Fruit fly (Drosophila melanogaster) whole organism, embryonic: ENCODE measurements around the gene Mon1.

ENCODE experiments used
- BEAF-32 ChIP-seq: fragments of 200-800 bp; sonication (Bioruptor generic); optimal IDR thresholded peaks from 3 replicates; lab custom pipeline; 2017; ENCODE audit warnings: missing biosample characterization, missing genetic modification characterization, mild to moderate bottlenecking, moderate library complexity, missing genetic modification reagents
- Bgb ChIP-seq: fragments of 200-800 bp; sonication (Bioruptor generic); IDR thresholded peaks from 2 replicates; pipeline ENCODE4 v1.3.6; 2022; ENCODE audit warnings: missing biosample characterization, missing genetic modification characterization; ENCODE audit not compliant: partially characterized antibody
- Bteb2 ChIP-seq: fragments of 200-800 bp; sonication (Bioruptor generic); optimal IDR thresholded peaks from 2 replicates; lab custom pipeline; 2016; ENCODE audit warnings: missing biosample characterization, missing genetic modification characterization
- CG10267 ChIP-seq: fragments of 200-800 bp; sonication (Bioruptor generic); optimal IDR thresholded peaks from 2 replicates; lab custom pipeline; 2018; ENCODE audit warnings: missing biosample characterization, mild to moderate bottlenecking, missing genetic modification characterization, moderate library complexity
- CG11695 ChIP-seq: fragments of 200-800 bp; sonication (Bioruptor generic); IDR thresholded peaks from 3 replicates; pipeline ENCODE4 v1.3.6; 2022; ENCODE audit warnings: missing biosample characterization, missing genetic modification characterization
- CG12104 ChIP-seq: fragments of 200-800 bp; sonication (Bioruptor generic); optimal IDR thresholded peaks from 3 replicates; lab custom pipeline; 2016; ENCODE audit warnings: missing biosample characterization, missing genetic modification characterization
- CG12155 ChIP-seq: fragments of 200-800 bp; sonication (Bioruptor generic); optimal IDR thresholded peaks from 3 replicates; lab custom pipeline; 2016; ENCODE audit warnings: missing biosample characterization, missing genetic modification characterization
- CG12659 ChIP-seq: fragments of 200-800 bp; sonication (Bioruptor generic); optimal IDR thresholded peaks from 3 replicates; lab custom pipeline; 2017; ENCODE audit warnings: mild to moderate bottlenecking, missing biosample characterization, missing genetic modification reagents, missing genetic modification characterization
- CG13296 ChIP-seq: fragments of 200-800 bp; sonication (Bioruptor generic); optimal IDR thresholded peaks from 3 replicates; lab custom pipeline; 2018; ENCODE audit warnings: missing biosample characterization, mild to moderate bottlenecking, missing genetic modification characterization
- CG14710 ChIP-seq: fragments of 200-800 bp; sonication (Bioruptor generic); optimal IDR thresholded peaks from 3 replicates; lab custom pipeline; 2019; ENCODE audit warnings: missing biosample characterization, mild to moderate bottlenecking, missing genetic modification characterization, moderate library complexity
- CG14860 ChIP-seq: fragments of 200-800 bp; sonication (Bioruptor generic); IDR thresholded peaks from 3 replicates; pipeline ENCODE4 v1.3.6; 2022; ENCODE audit warnings: missing biosample characterization, missing genetic modification characterization; ENCODE audit not compliant: partially characterized antibody
- CG16813 ChIP-seq: fragments of 200-800 bp; sonication (Bioruptor generic); IDR thresholded peaks from 3 replicates; pipeline ENCODE4 v1.3.6; 2022; ENCODE audit warnings: missing biosample characterization, missing genetic modification characterization; ENCODE audit not compliant: partially characterized antibody
- CG17829 ChIP-seq: fragments of 200-800 bp; optimal IDR thresholded peaks from 2 replicates; lab custom pipeline; 2019; ENCODE audit warnings: missing biosample characterization, mild to moderate bottlenecking, missing genetic modification characterization, moderate library complexity
- CG2129 ChIP-seq: fragments of 200-800 bp; sonication (Bioruptor generic); IDR thresholded peaks from 2 replicates; pipeline ENCODE4 v1.3.6; 2022; ENCODE audit warnings: missing biosample characterization, missing genetic modification characterization; ENCODE audit not compliant: partially characterized antibody
- CG2875 ChIP-seq: fragments of 200-800 bp; sonication (Bioruptor generic); optimal IDR thresholded peaks from 2 replicates; lab custom pipeline; 2017; ENCODE audit warnings: missing biosample characterization, mild to moderate bottlenecking, missing genetic modification characterization, missing genetic modification reagents
- CG31365 ChIP-seq: fragments of 200-800 bp; sonication (Bioruptor generic); optimal IDR thresholded peaks from 2 replicates; lab custom pipeline; 2018; ENCODE audit warnings: missing biosample characterization, mild to moderate bottlenecking, missing genetic modification characterization
- CG32532 ChIP-seq: fragments of 200-800 bp; sonication (Bioruptor generic); IDR thresholded peaks from 2 replicates; pipeline ENCODE4 v1.3.6; 2022; ENCODE audit warnings: missing biosample characterization, missing genetic modification characterization
- CG34224 ChIP-seq: fragments of 200-800 bp; sonication (Bioruptor generic); IDR thresholded peaks from 3 replicates; pipeline ENCODE4 v1.3.6; 2022; ENCODE audit warnings: missing biosample characterization, missing genetic modification characterization; ENCODE audit not compliant: partially characterized antibody
- CG43689 ChIP-seq: fragments of 200-800 bp; sonication (Bioruptor generic); IDR thresholded peaks from 2 replicates; pipeline ENCODE4 v1.3.6; 2022; ENCODE audit warnings: missing biosample characterization, missing genetic modification characterization
- CG7963 ChIP-seq: fragments of 200-800 bp; sonication (Bioruptor generic); IDR thresholded peaks from 3 replicates; pipeline ENCODE4 v1.3.6; 2022; ENCODE audit warnings: missing biosample characterization, missing genetic modification characterization; ENCODE audit not compliant: partially characterized antibody
- CG7987 ChIP-seq: fragments of 200-800 bp; sonication (Bioruptor generic); optimal IDR thresholded peaks from 2 replicates; lab custom pipeline; 2018; ENCODE audit warnings: missing biosample characterization, mild to moderate bottlenecking, missing genetic modification characterization, moderate library complexity
- CG9797 ChIP-seq: fragments of 200-800 bp; sonication (Bioruptor generic); optimal IDR thresholded peaks from 3 replicates; lab custom pipeline; 2018; ENCODE audit warnings: missing biosample characterization, mild to moderate bottlenecking, missing genetic modification characterization
- CkIIα-i1 ChIP-seq: fragments of 200-800 bp; sonication (Bioruptor generic); IDR thresholded peaks from 2 replicates; pipeline ENCODE4 v1.3.6; 2022; ENCODE audit warnings: missing biosample characterization, missing genetic modification characterization
- Dfd ChIP-seq, 2 experiments: fragments of >200 bp; optimal IDR thresholded peaks; 2 replicates each; lab custom pipeline; 2017; ENCODE audit warnings: missing biosample characterization in 2 of 2, missing genetic modification characterization in 2 of 2
- Fer1 ChIP-seq: fragments of 200-800 bp; sonication (Bioruptor generic); optimal IDR thresholded peaks from 2 replicates; lab custom pipeline; 2017; ENCODE audit warnings: missing biosample characterization, mild to moderate bottlenecking, missing genetic modification characterization
- Gsc ChIP-seq: fragments of 200-800 bp; sonication (Bioruptor generic); IDR thresholded peaks from 2 replicates; pipeline ENCODE4 v1.3.6; 2022; ENCODE audit warnings: missing biosample characterization, missing genetic modification characterization
- HHEX ChIP-seq: fragments of 200-800 bp; sonication (Bioruptor generic); optimal IDR thresholded peaks from 3 replicates; lab custom pipeline; 2017; ENCODE audit warnings: missing biosample characterization, mild to moderate bottlenecking, missing genetic modification characterization, missing genetic modification reagents
- HLH4C ChIP-seq: fragments of 200-800 bp; sonication (Bioruptor generic); IDR thresholded peaks from 3 replicates; pipeline ENCODE4 v1.3.6; 2022; ENCODE audit warnings: missing biosample characterization, missing genetic modification characterization; ENCODE audit not compliant: partially characterized antibody
- Hand ChIP-seq: fragments of 200-800 bp; sonication (Bioruptor generic); optimal IDR thresholded peaks from 2 replicates; lab custom pipeline; 2017; ENCODE audit warnings: mild to moderate bottlenecking, missing biosample characterization, missing genetic modification reagents, missing genetic modification characterization
- Med ChIP-seq: fragments of 200-800 bp; sonication (Bioruptor generic); peaks from one replicate; lab custom pipeline; 2016; ENCODE audit warnings: missing biosample characterization, missing genetic modification characterization, mild to moderate bottlenecking, inconsistent platforms, moderate library complexity
- PHDP ChIP-seq: fragments of 200-800 bp; sonication (Bioruptor generic); optimal IDR thresholded peaks from 3 replicates; lab custom pipeline; 2018; ENCODE audit warnings: missing biosample characterization, mild to moderate bottlenecking, missing genetic modification characterization, moderate library complexity
- ase ChIP-seq: fragments of 200-800 bp; sonication (Bioruptor generic); IDR thresholded peaks from 3 replicates; pipeline ENCODE4 v1.3.6; 2022; ENCODE audit warnings: missing biosample characterization, missing genetic modification characterization
- bbx ChIP-seq: fragments of 200-800 bp; sonication (Bioruptor generic); IDR thresholded peaks from 2 replicates; pipeline ENCODE4 v1.3.6; 2022; ENCODE audit warnings: missing biosample characterization, missing genetic modification characterization; ENCODE audit not compliant: partially characterized antibody
- chinmo ChIP-seq: fragments of 200-800 bp; sonication (Bioruptor generic); IDR thresholded peaks from 4 replicates; pipeline ENCODE4 v1.3.6; 2022; ENCODE audit warnings: missing biosample characterization, missing genetic modification characterization; ENCODE audit not compliant: partially characterized antibody
- crc ChIP-seq: fragments of 200-800 bp; sonication (Bioruptor generic); optimal IDR thresholded peaks from 2 replicates; lab custom pipeline; 2016; ENCODE audit warnings: missing biosample characterization, missing genetic modification characterization
- fd102C ChIP-seq: fragments of 200-800 bp; sonication (Bioruptor generic); optimal IDR thresholded peaks from 2 replicates; lab custom pipeline; 2018; ENCODE audit warnings: missing biosample characterization, mild to moderate bottlenecking, missing genetic modification characterization, moderate library complexity
- gcm ChIP-seq: fragments of 200-800 bp; sonication (Bioruptor generic); optimal IDR thresholded peaks from 2 replicates; lab custom pipeline; 2019; ENCODE audit warnings: missing biosample characterization, mild to moderate bottlenecking, missing genetic modification characterization, moderate library complexity
- inv ChIP-seq: fragments of 200-800 bp; sonication (Bioruptor generic); IDR thresholded peaks from 2 replicates; pipeline ENCODE4 v1.3.6; 2022; ENCODE audit warnings: missing biosample characterization, missing genetic modification characterization; ENCODE audit not compliant: partially characterized antibody
- kni ChIP-seq: fragments of 200-800 bp; sonication (Bioruptor generic); optimal IDR thresholded peaks from 3 replicates; lab custom pipeline; 2017; ENCODE audit warnings: mild to moderate bottlenecking, missing biosample characterization, missing genetic modification reagents, missing genetic modification characterization
- nmo ChIP-seq: fragments of 200-800 bp; sonication (Bioruptor generic); optimal IDR thresholded peaks from 2 replicates; lab custom pipeline; 2018; ENCODE audit warnings: missing biosample characterization, mild to moderate bottlenecking, missing genetic modification characterization, moderate library complexity
- nom ChIP-seq: fragments of 200-800 bp; sonication (Bioruptor generic); optimal IDR thresholded peaks from 2 replicates; lab custom pipeline; 2017; ENCODE audit warnings: missing biosample characterization, missing genetic modification characterization, mild to moderate bottlenecking, moderate library complexity, missing genetic modification reagents
- sna ChIP-seq: fragments of 200-800 bp; sonication (Bioruptor generic); IDR thresholded peaks from 2 replicates; pipeline ENCODE4 v1.3.6; 2022; ENCODE audit warnings: missing biosample characterization, missing genetic modification characterization; ENCODE audit not compliant: partially characterized antibody
- stwl ChIP-seq: fragments of 200-800 bp; sonication (Bioruptor generic); optimal IDR thresholded peaks from 3 replicates; lab custom pipeline; 2018; ENCODE audit warnings: missing biosample characterization, mild to moderate bottlenecking, missing genetic modification characterization, moderate library complexity
- trem ChIP-seq: fragments of 200-800 bp; optimal IDR thresholded peaks from 3 replicates; lab custom pipeline; 2019; ENCODE audit warnings: missing biosample characterization, mild to moderate bottlenecking, missing genetic modification characterization, moderate library complexity
- unc-4 ChIP-seq: fragments of 200-800 bp; sonication (Bioruptor generic); IDR thresholded peaks from 2 replicates; pipeline ENCODE4 v1.3.6; 2022; ENCODE audit warnings: missing biosample characterization, missing genetic modification characterization; ENCODE audit not compliant: partially characterized antibody
- wek ChIP-seq: fragments of 200-800 bp; sonication (Bioruptor generic); optimal IDR thresholded peaks from 3 replicates; lab custom pipeline; 2018; ENCODE audit warnings: missing biosample characterization, mild to moderate bottlenecking, missing genetic modification characterization, moderate library complexity
- zf30C ChIP-seq: fragments of 200-800 bp; sonication (Bioruptor generic); optimal IDR thresholded peaks from 3 replicates; lab custom pipeline; 2018; ENCODE audit warnings: missing biosample characterization, mild to moderate bottlenecking, missing genetic modification characterization

Gene Mon1

DNA sequence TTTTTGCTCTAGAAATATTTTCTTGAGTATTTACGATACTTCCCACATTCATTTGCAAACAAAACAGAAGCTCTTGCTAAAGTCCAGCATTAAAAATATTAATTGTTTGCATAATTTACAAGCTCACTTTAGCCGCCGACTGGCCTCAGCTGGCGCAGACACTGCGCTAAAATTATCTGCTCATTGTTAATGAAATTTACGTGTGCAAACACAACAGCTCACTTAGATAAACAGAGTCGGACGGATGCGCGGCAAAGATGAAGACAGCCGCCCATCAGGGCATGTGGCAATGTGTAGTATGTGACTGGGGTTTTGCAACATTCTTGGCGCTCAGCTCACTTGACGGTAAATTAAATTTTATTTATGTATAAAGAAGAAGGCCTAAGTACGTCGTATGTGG is 21.4 kb upstream of the Mon1 start (continued):
- no peak for TF ChIP-seq CG14860 (GFP tag; lab: Robert Waterston, UW)
- TF ChIP-seq CG32532, result no peak
- no peak for TF ChIP-seq Dfd (GFP tag; optimal IDR thresholded peaks at IDR 0.05; lab: Kevin White, UChicago)
- no peak for TF ChIP-seq trem (tag; lab: Kevin White, UChicago)
- no peak for TF ChIP-seq Gsc (GFP tag; lab: Robert Waterston, UW)
- no peak for TF ChIP-seq fd102C
- peak; percentile 23 for TF ChIP-seq CG12104
- peak; percentile 70 for TF ChIP-seq CG7987 (GFP tag; lab: Kevin White, UChicago)
- no peak for TF ChIP-seq BEAF-32 (GFP tag; lab: Kevin White, UChicago)
- peak; percentile 77 for TF ChIP-seq CG13296
- peak; percentile 47 for TF ChIP-seq HHEX

DNA sequence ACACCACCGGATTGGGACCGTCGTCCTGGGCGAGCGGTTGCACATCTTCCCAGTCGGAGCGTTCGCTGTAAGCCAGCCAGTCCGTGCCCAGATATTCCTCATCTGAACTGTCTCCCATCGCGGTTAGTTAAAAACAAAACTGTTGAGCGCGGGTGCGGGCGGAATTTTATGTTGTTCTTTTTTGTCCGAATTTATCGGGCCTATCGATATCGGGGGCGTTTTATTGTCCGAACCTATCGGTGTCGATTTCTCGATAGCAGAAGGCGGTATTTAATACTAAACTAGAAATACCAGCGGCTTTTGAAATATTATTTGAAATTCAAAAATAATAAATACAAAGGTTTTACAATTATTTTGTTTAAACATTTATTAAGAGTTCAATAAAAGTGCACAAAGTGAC is 20.0 kb upstream of the Mon1 start, which contains the start of gene Fnta:
Fnta (minus strand) TSS at position 204 of the 400 bp plus-strand sequence.
- TF ChIP-seq gcm (GFP tag; lab: Kevin White, UChicago) (peak; percentile 51), nmo (GFP tag; lab: Kevin White, UChicago) (no peak), Bgb (GFP tag; lab: Robert Waterston, UW) (peak; percentile 90), zf30C (no peak), CG43689 (GFP tag; lab: Robert Waterston, UW) (no peak), CG12659 (GFP tag; lab: Kevin White, UChicago) (peak; percentile 19), CG16813 (peak; percentile 75), CG31365 (tag; lab: Kevin White, UChicago) (no peak), kni (GFP tag; lab: Kevin White, UChicago) (no peak), CG11695 (GFP tag; lab: Robert Waterston, UW) (0 out of 3 replicates have a peak, but pooled peaks have one; percentile 22), CG12155 (GFP tag; lab: Kevin White, UChicago) (no peak), HLH4C (GFP tag; lab: Robert Waterston, UW) (peak; percentile 94), inv (GFP tag; lab: Robert Waterston, UW) (peak; percentile 36), CG14710 (tag; lab: Kevin White, UChicago) (peak; percentile 18), Hand (no peak), nom (GFP tag; lab: Kevin White, UChicago) (peak; percentile 4), bbx (peak; percentile 96), CG17829 (tag; lab: Kevin White, UChicago) (peak; percentile 32), CG2129 (peak; percentile 24; the same call in 1 of the 2 replicates), CG9797 (GFP tag; lab: Kevin White, UChicago) (peak; percentile 26), BEAF-32 (GFP tag; lab: Kevin White, UChicago) (peak; percentile 54), Fer1 (GFP tag; lab: Kevin White, UChicago) (no peak), CG34224 (GFP tag; lab: Robert Waterston, UW) (peak; percentile 93), chinmo (GFP tag; lab: Robert Waterston, UW) (peak; percentile 46; the same call in 1 of the 4 replicates), unc-4 (GFP tag; lab: Robert Waterston, UW) (peak; percentile 78), stwl (tag; lab: Kevin White, UChicago) (peak; percentile 77), ase (GFP tag; lab: Robert Waterston, UW) (no peak), crc (no peak), CG10267 (tag; lab: Kevin White, UChicago) (peak; percentile 29), Med (peak; percentile 8), PHDP (tag; lab: Kevin White, UChicago) (no peak), Bteb2 (GFP tag; lab: Kevin White, UChicago) (no peak), CG7963 (peak; percentile 86; the same call in 2 of the 3 replicates), CG2875 (GFP tag; lab: Kevin White, UChicago) (no peak), CkIIα-i1 (GFP tag; lab: Robert Waterston, UW) (no peak), sna (GFP tag; lab: Robert Waterston, UW) (peak; percentile 89), wek (no peak)
